Worm (Caenorhabditis elegans) whole organism, midembryonic: ENCODE data around the gene C25E10.12.

Source experiments
- cog-1 ChIP-seq: sonication (generic microtip); optimal IDR thresholded peaks from 2 replicates; lab custom pipeline; 2016; ENCODE audit warnings: missing genetic modification characterization, missing compliant biosample characterization
- tab-1 ChIP-seq: fragments of 200-800 bp; sonication (Bioruptor generic); IDR thresholded peaks from 2 replicates; pipeline ENCODE4 v1.3.6; 2022; ENCODE audit warnings: missing genetic modification characterization, missing compliant biosample characterization

DNA sequence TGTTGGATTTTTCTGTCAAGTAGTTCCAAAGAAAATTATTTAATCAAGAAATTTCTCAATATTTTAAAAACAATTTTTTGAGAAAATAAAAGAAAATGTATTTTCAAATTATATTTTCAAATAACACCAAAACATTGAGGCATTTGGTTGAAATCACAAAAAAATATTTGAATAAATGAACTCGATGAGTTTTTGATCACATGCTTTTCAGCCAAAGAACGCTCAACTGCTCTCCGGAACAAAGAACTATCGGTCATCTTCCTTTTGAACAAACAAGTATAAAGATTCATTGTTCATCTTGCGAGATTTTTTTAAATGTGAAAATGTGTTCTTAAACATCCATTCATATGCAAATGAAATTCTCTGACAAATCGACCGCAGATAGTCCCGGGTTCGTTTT lies 32.7 kb upstream of the C25E10.12 start:
- TF ChIP-seq tab-1 (GFP tag; lab: Robert Waterston, UW) (no peak), cog-1 (tag; lab: Kevin White, UChicago) (no peak)
